Fruit fly (Drosophila melanogaster): Measurements from ENCODE around the gene Fur1.
A peak's percentile ranks its signal among the peaks of the same experiment; 100 is the strongest.

Fur1 gene

DNA sequence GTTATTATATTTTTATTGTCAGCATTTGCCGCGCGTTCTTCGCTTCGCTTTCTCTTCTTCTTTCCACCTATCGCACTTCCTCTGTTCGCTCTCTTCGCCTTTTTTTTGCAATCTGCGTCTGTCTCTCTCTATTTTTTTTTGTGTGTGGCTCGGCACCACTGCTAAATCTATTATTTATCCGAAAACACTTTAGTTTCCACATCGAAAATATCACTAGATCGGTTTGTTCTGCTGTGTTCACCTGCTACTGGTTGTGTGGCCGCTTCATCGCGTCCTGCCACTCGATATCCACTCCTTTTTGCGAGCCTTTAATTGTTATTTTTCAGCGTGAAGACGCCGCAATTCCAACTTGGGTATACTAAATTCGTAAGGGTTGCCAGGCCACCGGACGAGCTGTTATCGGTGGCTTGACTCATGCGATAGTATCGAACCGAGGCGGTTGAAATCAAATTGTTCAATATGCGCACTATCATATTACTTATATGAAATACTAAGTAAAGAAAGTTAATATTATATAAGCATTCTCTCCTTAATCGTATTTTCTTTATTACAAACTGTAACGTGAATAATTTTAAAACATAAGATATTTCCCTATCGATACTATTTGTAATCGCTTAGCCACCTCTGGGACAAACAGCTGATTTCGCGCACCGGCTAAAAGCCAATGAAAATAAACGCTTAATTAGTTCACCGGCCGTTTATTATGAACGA is 9.8 kb upstream of the Fur1 start, which contains the start of the genes XNP, CG42488 and CG5116:
XNP (minus strand) TSS at position 372 of the 711 bp plus-strand sequence.
CG42488 (plus strand) TSS at position 636 of the 711 bp plus-strand sequence.
CG5116 (plus strand) TSS at position 636 of the 711 bp plus-strand sequence.
- TF ChIP-seq toe (GFP tag; optimal IDR thresholded peaks at IDR 0.05) (no peak), CG33017 (tag; optimal IDR thresholded peaks at IDR 0.05) (peak; percentile 15), cnc (optimal IDR thresholded peaks at IDR 0.05) (no peak), CG12768 (GFP tag; optimal IDR thresholded peaks at IDR 0.05) (peak; percentile 51), Mnt (GFP tag; optimal IDR thresholded peaks at IDR 0.05) (peak; percentile 81), pad (GFP tag; optimal IDR thresholded peaks at IDR 0.05) (peak; percentile 61), Hr96 (GFP tag; optimal IDR thresholded peaks at IDR 0.05) (no peak), CG11617 (GFP tag; optimal IDR thresholded peaks at IDR 0.05) (peak; percentile 82), tj (GFP tag; optimal IDR thresholded peaks at IDR 0.05) (peak; percentile 77), CG7101 (tag; optimal IDR thresholded peaks at IDR 0.05) (peak; percentile 67), CG5204 (GFP tag; optimal IDR thresholded peaks at IDR 0.05) (no peak), cic (GFP tag; optimal IDR thresholded peaks at IDR 0.05) (peak; percentile 24), CG1620 (GFP tag; optimal IDR thresholded peaks at IDR 0.05) (peak; percentile 78), CG7045 (GFP tag; optimal IDR thresholded peaks at IDR 0.05) (peak; percentile 42), CG14711 (tag; optimal IDR thresholded peaks at IDR 0.05) (peak; percentile 99), ovo (GFP tag; optimal IDR thresholded peaks at IDR 0.05) (peak; percentile 70), Crg-1 (GFP tag; optimal IDR thresholded peaks at IDR 0.05) (peak; percentile 65), bab1 (GFP tag; optimal IDR thresholded peaks at IDR 0.05) (peak; percentile 81), Clk (GFP tag; optimal IDR thresholded peaks at IDR 0.05) (peak; percentile 33)

DNA sequence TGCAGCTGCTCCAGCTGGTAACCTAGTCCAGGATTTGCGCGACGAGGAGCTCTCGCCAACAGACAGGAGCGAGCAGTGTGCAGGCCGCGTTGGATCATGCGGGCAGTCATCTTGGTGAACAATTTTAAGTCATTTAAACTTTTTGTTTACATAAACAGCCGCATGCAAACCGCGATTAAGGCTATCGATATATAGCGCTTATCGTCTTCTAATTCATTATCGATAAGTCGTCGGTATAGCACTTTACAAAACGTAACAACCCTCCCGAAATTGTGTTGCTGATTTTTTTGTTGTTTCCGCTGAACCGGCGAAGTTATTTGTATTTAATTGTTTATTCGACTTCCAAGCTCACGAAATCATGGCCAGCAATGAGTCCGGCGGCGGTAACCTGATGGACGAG is 3.9 kb upstream of the Fur1 start, which contains the start of the genes CG4553 and MED28:
CG4553 (minus strand) TSS at position 172 of the 400 bp plus-strand sequence.
MED28 (plus strand) TSS at position 260 of the 400 bp plus-strand sequence.
- peak; percentile 27 for TF ChIP-seq Mnt (GFP tag; optimal IDR thresholded peaks at IDR 0.05)
- TF ChIP-seq CG5204 (GFP tag; optimal IDR thresholded peaks at IDR 0.05), result no peak
- peak; percentile 98 for TF ChIP-seq CG14711 (tag; optimal IDR thresholded peaks at IDR 0.05)
- no peak for TF ChIP-seq kay (GFP tag; ENCODE audit: borderline replicate concordance)
- peak; percentile 45 for TF ChIP-seq bab1 (GFP tag; optimal IDR thresholded peaks at IDR 0.05)
- peak; percentile 24 for TF ChIP-seq Crg-1 (GFP tag; optimal IDR thresholded peaks at IDR 0.05)

dm6 chr3R:25471853-25472634 is 814 bp downstream of the Fur1 start:
- TF ChIP-seq bab1 (GFP tag; optimal IDR thresholded peaks at IDR 0.05), result no peak
- no peak for TF ChIP-seq CG7101 (tag; optimal IDR thresholded peaks at IDR 0.05)
- TF ChIP-seq CG33017 (tag; optimal IDR thresholded peaks at IDR 0.05), result no peak
- TF ChIP-seq ovo (GFP tag; optimal IDR thresholded peaks at IDR 0.05), result no peak
- TF ChIP-seq Crg-1 (GFP tag; optimal IDR thresholded peaks at IDR 0.05), result no peak
- no peak for TF ChIP-seq CG1620 (GFP tag; optimal IDR thresholded peaks at IDR 0.05)
- no peak for TF ChIP-seq cnc (optimal IDR thresholded peaks at IDR 0.05)
- no peak for TF ChIP-seq kay (GFP tag; ENCODE audit: borderline replicate concordance)
- TF ChIP-seq tj (GFP tag; optimal IDR thresholded peaks at IDR 0.05), result no peak
- TF ChIP-seq CG7045 (GFP tag; optimal IDR thresholded peaks at IDR 0.05), result no peak
- TF ChIP-seq CG12768 (GFP tag; optimal IDR thresholded peaks at IDR 0.05), result no peak
- TF ChIP-seq pad (GFP tag; optimal IDR thresholded peaks at IDR 0.05), result no peak
- no peak for TF ChIP-seq Mnt (GFP tag; optimal IDR thresholded peaks at IDR 0.05)
- no peak for TF ChIP-seq CG14711 (tag; optimal IDR thresholded peaks at IDR 0.05)
- TF ChIP-seq CG5204 (GFP tag; optimal IDR thresholded peaks at IDR 0.05), result no peak
- no peak for TF ChIP-seq CG11617 (GFP tag; optimal IDR thresholded peaks at IDR 0.05)
- no peak for TF ChIP-seq Hr96 (GFP tag; optimal IDR thresholded peaks at IDR 0.05)

dm6 chr3R:25466166-25466565 is 6.7 kb downstream of the Fur1 start:
- TF ChIP-seq Hr96 (GFP tag; optimal IDR thresholded peaks at IDR 0.05) (no peak), toe (GFP tag; optimal IDR thresholded peaks at IDR 0.05) (no peak), CG1620 (GFP tag; optimal IDR thresholded peaks at IDR 0.05) (no peak), cic (GFP tag; optimal IDR thresholded peaks at IDR 0.05) (no peak), CG12768 (GFP tag; optimal IDR thresholded peaks at IDR 0.05) (no peak), CG7101 (tag; optimal IDR thresholded peaks at IDR 0.05) (no peak), Crg-1 (GFP tag; optimal IDR thresholded peaks at IDR 0.05) (no peak), CG33017 (tag; optimal IDR thresholded peaks at IDR 0.05) (no peak), CG11617 (GFP tag; optimal IDR thresholded peaks at IDR 0.05) (no peak), tj (GFP tag; optimal IDR thresholded peaks at IDR 0.05) (no peak), kay (GFP tag; ENCODE audit: borderline replicate concordance) (no peak), ovo (GFP tag; optimal IDR thresholded peaks at IDR 0.05) (no peak), cnc (optimal IDR thresholded peaks at IDR 0.05) (no peak), CG5204 (GFP tag; optimal IDR thresholded peaks at IDR 0.05) (no peak), Mnt (GFP tag; optimal IDR thresholded peaks at IDR 0.05) (no peak), bab1 (GFP tag; optimal IDR thresholded peaks at IDR 0.05) (no peak), CG14711 (tag; optimal IDR thresholded peaks at IDR 0.05) (no peak), Clk (GFP tag; optimal IDR thresholded peaks at IDR 0.05) (no peak), CG7045 (GFP tag; optimal IDR thresholded peaks at IDR 0.05) (no peak)

DNA sequence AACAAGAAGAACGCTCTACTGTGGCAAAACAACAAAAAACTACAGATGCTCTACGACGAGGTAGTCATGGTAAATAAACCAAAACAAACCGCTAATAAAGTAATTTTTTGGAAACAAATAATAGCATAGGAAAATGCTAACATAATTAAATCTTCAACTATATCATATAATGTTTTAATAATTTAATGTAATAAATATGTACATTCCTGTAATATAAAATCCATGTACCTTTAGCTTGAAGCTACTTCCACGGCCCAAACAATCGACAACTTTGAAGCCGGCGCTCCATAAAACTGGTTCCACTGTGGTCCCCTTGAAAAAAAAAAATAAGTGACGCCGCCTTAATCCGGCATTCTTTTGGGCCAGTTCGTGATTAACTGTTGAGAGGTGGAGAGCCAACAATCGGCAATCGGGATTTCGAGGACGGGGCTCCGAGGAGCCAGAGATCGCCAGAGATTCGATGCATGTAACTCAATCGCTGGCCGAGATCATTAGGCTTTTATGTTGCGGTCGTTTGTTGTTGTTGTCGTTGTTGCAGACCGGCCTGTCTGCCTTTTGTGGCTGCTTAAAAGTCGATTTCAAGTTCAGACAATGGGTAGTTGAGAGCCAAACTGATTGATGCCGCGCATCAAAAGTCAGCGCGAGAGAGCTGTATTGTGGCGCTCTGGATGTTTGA is 10.1 kb downstream of the Fur1 start:
- TF ChIP-seq CG5204 (GFP tag; optimal IDR thresholded peaks at IDR 0.05), result no peak
